Worm (Caenorhabditis elegans) whole organism, early embryonic: ENCODE results near the gene eyg-1.

Source experiments
- F13C5.2 ChIP-seq: sonication (generic microtip); optimal IDR thresholded peaks from 2 replicates; lab custom pipeline; 2017; ENCODE audit warnings: mild to moderate bottlenecking, missing genetic modification characterization, inconsistent platforms, missing compliant biosample characterization
- ama-1 ChIP-seq: fragments of 150-350 bp; optimal IDR thresholded peaks from 2 replicates; lab custom pipeline; 2014
- flt-1 ChIP-seq: fragments of 200-800 bp; sonication (Bioruptor generic); IDR thresholded peaks from 2 replicates; pipeline ENCODE4 v1.3.6; 2022; ENCODE audit warnings: missing genetic modification characterization, missing compliant biosample characterization
- hmbx-1 ChIP-seq: sonication (generic microtip); optimal IDR thresholded peaks from 2 replicates; lab custom pipeline; 2016; ENCODE audit warnings: mild to moderate bottlenecking, missing genetic modification characterization, missing compliant biosample characterization
- hmg-4 ChIP-seq: fragments of 200-800 bp; sonication (Bioruptor generic); optimal IDR thresholded peaks from 2 replicates; lab custom pipeline; 2018; ENCODE audit warnings: mild to moderate bottlenecking, missing genetic modification characterization, missing compliant biosample characterization
- hnd-1 ChIP-seq: sonication (generic microtip); optimal IDR thresholded peaks from 2 replicates; lab custom pipeline; 2016; ENCODE audit warnings: missing genetic modification characterization, missing compliant biosample characterization
- pes-1 ChIP-seq: fragments of 200-800 bp; sonication (Bioruptor generic); IDR thresholded peaks from 2 replicates; pipeline ENCODE4 v1.3.6; 2022; ENCODE audit warnings: missing genetic modification reagents, missing genetic modification characterization, missing compliant biosample characterization
- sea-1 ChIP-seq: fragments of 200-800 bp; sonication (Bioruptor generic); conservative IDR thresholded peaks from 2 replicates; pipeline ENCODE4 v1.3.6; 2022; ENCODE audit warnings: missing genetic modification characterization, missing compliant biosample characterization
- tra-4 ChIP-seq: sonication (generic microtip); optimal IDR thresholded peaks from 2 replicates; lab custom pipeline; 2017; ENCODE audit warnings: missing genetic modification characterization, missing compliant biosample characterization

DNA sequence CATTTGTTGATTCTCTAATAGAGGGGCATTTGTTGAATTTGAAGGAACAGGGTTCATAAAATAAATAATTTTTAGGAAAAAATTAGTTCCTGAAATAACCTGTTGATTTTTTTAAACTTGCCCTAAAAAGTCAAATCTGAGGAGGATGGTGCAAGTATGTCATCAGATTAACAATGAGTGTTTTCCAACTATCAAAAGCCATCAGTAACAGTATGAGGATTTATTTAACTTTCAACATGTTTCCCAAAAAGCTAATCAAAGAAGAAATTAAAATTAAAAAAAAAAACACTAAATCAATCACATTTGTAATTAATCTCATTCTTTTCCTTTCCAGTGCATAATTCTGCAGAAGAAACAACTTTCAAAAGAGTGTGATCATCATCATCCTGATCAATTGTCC lies 31.8 kb upstream of the eyg-1 start, which contains the start of gene chil-5:
- no peak for TF ChIP-seq ama-1 (lab: Kevin White, UChicago)
- TF ChIP-seq pes-1 (GFP tag; lab: Robert Waterston, UW): no peak
- TF ChIP-seq flt-1: no peak
- TF ChIP-seq hmbx-1 (tag; lab: Kevin White, UChicago): no peak
- no peak for TF ChIP-seq hnd-1
- TF ChIP-seq sea-1 (GFP tag; lab: Robert Waterston, UW): no peak
- no peak for TF ChIP-seq hmg-4 (GFP tag; lab: Kevin White, UChicago)
- TF ChIP-seq tra-4 (tag; lab: Kevin White, UChicago): no peak
- no peak for TF ChIP-seq F13C5.2 (tag; lab: Kevin White, UChicago)
